Worm (Caenorhabditis elegans) whole organism, midembryonic: Measurements from ENCODE around the gene ptr-18.

ENCODE experiments used
- cog-1 ChIP-seq: sonication (generic microtip); optimal IDR thresholded peaks from 2 replicates; lab custom pipeline; 2016; ENCODE audit warnings: missing genetic modification characterization, missing compliant biosample characterization
- flt-1 ChIP-seq: fragments of 200-800 bp; sonication (Bioruptor generic); IDR thresholded peaks from 2 replicates; pipeline ENCODE4 v1.3.6; 2022; ENCODE audit warnings: missing genetic modification characterization, missing compliant biosample characterization
- ref-1 ChIP-seq: fragments of 200-800 bp; sonication (Bioruptor generic); conservative IDR thresholded peaks from 2 replicates; pipeline ENCODE4 v1.3.6; 2022; ENCODE audit warnings: missing genetic modification reagents, missing genetic modification characterization, missing compliant biosample characterization

DNA sequence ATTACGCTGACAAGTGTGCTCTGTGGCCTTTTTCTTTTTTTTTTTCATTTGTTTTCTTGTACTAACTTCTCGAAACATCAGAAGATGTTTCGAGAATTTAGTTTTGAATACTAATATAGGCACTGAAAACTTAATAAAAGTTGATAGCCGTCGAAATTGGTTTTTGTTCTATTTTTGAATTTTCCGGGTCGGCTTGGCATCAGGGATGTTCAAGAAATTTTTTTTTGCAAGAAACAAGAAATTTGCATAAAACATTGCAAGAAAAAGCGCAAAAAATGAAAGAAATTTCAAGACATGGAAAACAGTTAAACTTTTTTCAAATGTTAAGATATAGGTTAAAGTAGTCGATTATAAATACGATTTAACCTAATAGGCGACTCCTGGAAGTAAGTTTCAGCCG, 42.1 kb upstream of the ptr-18 start:
- no peak for TF ChIP-seq ref-1 (GFP tag; lab: Robert Waterston, UW)
- no peak for TF ChIP-seq flt-1
- TF ChIP-seq cog-1, result no peak
